Fruit fly (Drosophila melanogaster) Kc167 (cell line): ENCODE measurements around the gene CG31021.

ENCODE experiments used
- Myc ChIP-seq: fragments of >200 bp; optimal IDR thresholded peaks from 2 replicates; lab custom pipeline; 2017; ENCODE audit warnings: missing external identifiers
- Sin3A ChIP-seq: fragments of >200 bp; optimal IDR thresholded peaks from 2 replicates; lab custom pipeline; 2018; ENCODE audit warnings: missing external identifiers
- h ChIP-seq: fragments of >200 bp; optimal IDR thresholded peaks from 3 replicates; lab custom pipeline; 2018; ENCODE audit warnings: missing external identifiers
- insv ChIP-seq: fragments of >200 bp; optimal IDR thresholded peaks from 3 replicates; lab custom pipeline; 2018; ENCODE audit warnings: missing external identifiers
- psq ChIP-seq: fragments of >200 bp; optimal IDR thresholded peaks from 2 replicates; lab custom pipeline; 2017; ENCODE audit warnings: missing external identifiers
- ttk ChIP-seq: sonication (Bioruptor generic); optimal IDR thresholded peaks from 2 replicates; lab custom pipeline; 2017; ENCODE audit warnings: missing external identifiers

DNA sequence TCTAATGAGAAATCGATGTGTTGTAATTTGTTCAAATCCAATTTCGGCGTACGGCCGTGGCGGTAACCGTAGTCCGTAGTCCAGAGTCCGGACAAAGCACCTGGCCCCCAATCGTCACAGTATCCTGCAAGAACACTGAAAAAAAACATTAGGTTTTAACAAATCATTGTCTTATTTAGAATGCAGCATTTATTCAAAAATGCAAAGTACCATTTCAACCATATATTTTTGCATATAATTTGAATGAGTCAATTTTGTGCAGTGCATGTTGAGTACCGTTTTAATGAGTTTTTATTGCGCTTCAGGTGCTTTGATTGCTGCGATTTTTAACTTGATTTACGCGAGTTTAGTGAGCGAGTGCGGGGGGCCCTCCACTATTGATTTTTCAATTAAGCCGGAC lies 40.8 kb upstream of the CG31021 start:
- TF ChIP-seq h (lab: Kevin White, UChicago) (no peak), Sin3A (lab: Kevin White, UChicago) (no peak), psq (lab: Kevin White, UChicago) (no peak), ttk (lab: Kevin White, UChicago) (no peak), Myc (no peak), insv (lab: Kevin White, UChicago) (no peak)
